Worm (Caenorhabditis elegans) whole organism, young adult: ENCODE results near the gene tub-1.

Experiments
- F52B5.7 ChIP-seq: sonication (generic microtip); optimal IDR thresholded peaks from 2 replicates; lab custom pipeline; 2016; ENCODE audit warnings: mild to moderate bottlenecking, missing genetic modification characterization, missing compliant biosample characterization
- ceh-27 ChIP-seq: fragments of 200-800 bp; sonication (Bioruptor generic); optimal IDR thresholded peaks from 2 replicates; lab custom pipeline; 2018; ENCODE audit warnings: mild to moderate bottlenecking, missing genetic modification characterization, moderate library complexity, missing compliant biosample characterization
- dox-1 ChIP-seq: fragments of 200-800 bp; sonication (Bioruptor generic); IDR thresholded peaks from 2 replicates; pipeline ENCODE4 v1.3.6; 2022; ENCODE audit warnings: missing genetic modification reagents, missing genetic modification characterization, missing compliant biosample characterization
- gei-17 ChIP-seq: fragments of 200-800 bp; sonication (Bioruptor generic); optimal IDR thresholded peaks from 2 replicates; lab custom pipeline; 2018; ENCODE audit warnings: mild to moderate bottlenecking, missing genetic modification characterization, missing compliant biosample characterization
- hsf-1 ChIP-seq: fragments of 200-800 bp; sonication (Bioruptor generic); IDR thresholded peaks from 2 replicates; pipeline ENCODE4 v1.3.6; 2022; ENCODE audit warnings: missing genetic modification reagents, missing genetic modification characterization, missing compliant biosample characterization
- lsl-1 ChIP-seq: fragments of 200-800 bp; sonication (Bioruptor generic); optimal IDR thresholded peaks from 2 replicates; lab custom pipeline; 2018; ENCODE audit warnings: mild to moderate bottlenecking, missing genetic modification characterization, moderate library complexity, missing compliant biosample characterization
- madf-3 ChIP-seq: fragments of 200-800 bp; sonication (Bioruptor generic); IDR thresholded peaks from 2 replicates; pipeline ENCODE4 v1.3.6; 2022; ENCODE audit warnings: missing genetic modification reagents, missing genetic modification characterization, missing compliant biosample characterization
- rpc-1 ChIP-seq, 2 experiments: fragments of 150-350 bp in 1 of 2; sonication (generic microtip) in 1 of 2; optimal IDR thresholded peaks; 2 replicates each; lab custom pipeline; 2014 to 2018; ENCODE audit warnings: missing biosample characterization in 1 of 2, missing genetic modification characterization in 1 of 2, missing genetic modification reagents in 1 of 2, missing genotype in 1 of 2
- unc-130 ChIP-seq: sonication (generic microtip); optimal IDR thresholded peaks from 2 replicates; lab custom pipeline; 2016; ENCODE audit warnings: missing genetic modification reagents, missing genetic modification characterization, missing compliant biosample characterization

DNA sequence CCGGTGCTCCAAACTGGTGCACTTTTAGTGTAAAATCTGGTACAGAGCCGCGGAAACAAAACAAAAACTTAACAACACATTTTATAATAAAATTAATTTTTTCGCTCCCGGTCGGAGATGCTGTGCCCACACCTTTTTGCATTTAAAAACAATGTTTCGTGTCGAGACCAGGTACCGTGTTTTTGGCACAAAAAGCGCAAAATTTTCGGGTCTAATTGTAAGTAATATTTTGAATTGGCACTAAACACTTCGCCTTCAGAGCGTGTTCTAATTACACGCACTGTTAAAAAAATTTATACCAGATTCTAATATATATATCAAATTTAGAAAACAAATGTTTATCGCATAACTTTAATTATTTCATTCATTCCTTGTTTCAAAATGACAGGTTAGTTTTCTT, 24.7 kb upstream of the tub-1 start, which contains the start of gene dylt-3:
- TF ChIP-seq rpc-1 (optimal IDR thresholded peaks at IDR 0.05; lab: Kevin White, UChicago) (no peak), rpc-1 (tag; optimal IDR thresholded peaks at IDR 0.05; lab: Kevin White, UChicago) (no peak), ceh-27 (GFP tag; lab: Kevin White, UChicago) (no peak), hsf-1 (GFP tag; lab: Robert Waterston, UW) (no peak), unc-130 (GFP tag; lab: Kevin White, UChicago) (no peak), lsl-1 (GFP tag; lab: Kevin White, UChicago) (no peak), madf-3 (no peak), gei-17 (GFP tag; lab: Kevin White, UChicago) (no peak), dox-1 (GFP tag; lab: Robert Waterston, UW) (no peak), F52B5.7 (tag; lab: Kevin White, UChicago) (no peak)
